Worm (Caenorhabditis elegans) whole organism, L2 larva: ENCODE measurements around the gene sym-1.

Experiments
- C34F6.9 ChIP-seq: fragments of 150-350 bp; optimal IDR thresholded peaks from 2 replicates; lab custom pipeline; 2014; ENCODE audit warnings: missing biosample characterization, missing genetic modification characterization
- F13H6.1 ChIP-seq: sonication (generic microtip); optimal IDR thresholded peaks from 2 replicates; lab custom pipeline; 2016; ENCODE audit warnings: missing genetic modification characterization, missing compliant biosample characterization
- R02D3.7 ChIP-seq: fragments of 150-350 bp; optimal IDR thresholded peaks from 2 replicates; lab custom pipeline; 2014; ENCODE audit warnings: missing biosample characterization, missing genetic modification characterization
- Y55F3AM.14 ChIP-seq: fragments of 200-800 bp; sonication (Bioruptor generic); optimal IDR thresholded peaks from 2 replicates; lab custom pipeline; 2018; ENCODE audit warnings: mild to moderate bottlenecking, missing genetic modification characterization, missing compliant biosample characterization
- ZK546.5 ChIP-seq: sonication (generic microtip); optimal IDR thresholded peaks from 2 replicates; lab custom pipeline; 2017; ENCODE audit warnings: missing biosample characterization, missing genetic modification characterization
- alr-1 ChIP-seq: fragments of 150-350 bp; optimal IDR thresholded peaks from 2 replicates; lab custom pipeline; 2014; ENCODE audit warnings: missing biosample characterization, missing genetic modification characterization
- ama-1 ChIP-seq: fragments of 150-350 bp; optimal IDR thresholded peaks from 2 replicates; lab custom pipeline; 2018; ENCODE audit warnings: inconsistent platforms
- blmp-1 ChIP-seq: sonication (generic microtip); optimal IDR thresholded peaks from 2 replicates; lab custom pipeline; 2017; ENCODE audit warnings: missing genetic modification characterization, mild to moderate bottlenecking, missing compliant biosample characterization, antibody characterized with exemption, moderate library complexity; ENCODE audit not compliant: insufficient read depth
- ceh-82 ChIP-seq: fragments of 150-350 bp; optimal IDR thresholded peaks from 2 replicates; lab custom pipeline; 2014; ENCODE audit warnings: missing biosample characterization, missing genetic modification characterization
- crh-2 ChIP-seq: sonication (generic microtip); optimal IDR thresholded peaks from 2 replicates; lab custom pipeline; 2017; ENCODE audit warnings: missing biosample characterization, missing genetic modification characterization
- dmd-4 ChIP-seq: sonication (generic microtip); optimal IDR thresholded peaks from 2 replicates; lab custom pipeline; 2017; ENCODE audit warnings: missing biosample characterization, missing genetic modification characterization
- egl-27 ChIP-seq: sonication (generic microtip); optimal IDR thresholded peaks from 3 replicates; lab custom pipeline; 2017; ENCODE audit warnings: missing biosample characterization, missing genetic modification reagents, missing genetic modification characterization
- elt-1 ChIP-seq: fragments of 150-350 bp; optimal IDR thresholded peaks from 2 replicates; lab custom pipeline; 2014; ENCODE audit warnings: missing biosample characterization, missing genetic modification characterization
- lin-11 ChIP-seq: fragments of 150-350 bp; sonication (generic microtip); optimal IDR thresholded peaks from 2 replicates; lab custom pipeline; 2014; ENCODE audit warnings: missing biosample characterization, missing genetic modification characterization, inconsistent platforms, mixed read lengths
- lin-13 ChIP-seq: fragments of 150-350 bp; optimal IDR thresholded peaks from 2 replicates; lab custom pipeline; 2014; ENCODE audit warnings: missing biosample characterization, missing genetic modification reagents, missing genetic modification characterization
- lin-39 ChIP-seq: fragments of 150-350 bp; optimal IDR thresholded peaks from 2 replicates; lab custom pipeline; 2014; ENCODE audit warnings: missing biosample characterization, missing genetic modification reagents, missing genetic modification characterization
- lsy-2 ChIP-seq, 2 experiments: fragments of 150-350 bp in 1 of 2; sonication (generic microtip) in 1 of 2; optimal IDR thresholded peaks; 2 replicates each; lab custom pipeline; 2014 to 2017; ENCODE audit warnings: missing biosample characterization in 2 of 2, missing genetic modification characterization in 2 of 2
- mab-5 ChIP-seq: fragments of 150-350 bp; optimal IDR thresholded peaks from 2 replicates; lab custom pipeline; 2014; ENCODE audit warnings: missing biosample characterization, missing genetic modification characterization
- mbf-1 ChIP-seq: sonication (generic microtip); optimal IDR thresholded peaks from 2 replicates; lab custom pipeline; 2017; ENCODE audit warnings: missing biosample characterization, missing genetic modification characterization
- mdl-1 ChIP-seq, 2 experiments: fragments of 150-350 bp in 1 of 2; sonication (generic microtip) in 1 of 2; optimal IDR thresholded peaks; 2 replicates each; lab custom pipeline; 2017; ENCODE audit warnings: missing biosample characterization in 2 of 2, missing genetic modification characterization in 2 of 2
- nhr-11 ChIP-seq: fragments of 150-350 bp; optimal IDR thresholded peaks from 2 replicates; lab custom pipeline; 2014; ENCODE audit warnings: missing biosample characterization, missing genetic modification characterization
- nhr-12 ChIP-seq: fragments of 150-350 bp; optimal IDR thresholded peaks from 2 replicates; lab custom pipeline; 2014; ENCODE audit warnings: missing biosample characterization, missing genetic modification characterization
- nhr-129 ChIP-seq: fragments of 150-350 bp; optimal IDR thresholded peaks from 2 replicates; lab custom pipeline; 2014; ENCODE audit warnings: missing biosample characterization, missing genetic modification characterization
- nhr-21 ChIP-seq: fragments of 150-350 bp; optimal IDR thresholded peaks from 2 replicates; lab custom pipeline; 2014; ENCODE audit warnings: missing biosample characterization, missing genetic modification characterization
- nhr-25 ChIP-seq: fragments of 150-350 bp; sonication (generic microtip); optimal IDR thresholded peaks from 3 replicates; lab custom pipeline; 2014; ENCODE audit warnings: missing biosample characterization, missing genetic modification characterization
- nhr-6 ChIP-seq: fragments of 150-350 bp; optimal IDR thresholded peaks from 2 replicates; lab custom pipeline; 2014; ENCODE audit warnings: missing biosample characterization, missing genetic modification characterization
- nhr-77 ChIP-seq: fragments of 150-350 bp; optimal IDR thresholded peaks from 2 replicates; lab custom pipeline; 2014; ENCODE audit warnings: missing biosample characterization, missing genetic modification characterization
- peb-1 ChIP-seq: fragments of 150-350 bp; optimal IDR thresholded peaks from 2 replicates; lab custom pipeline; 2014; ENCODE audit warnings: missing biosample characterization, missing genetic modification characterization
- sem-4 ChIP-seq: fragments of 150-350 bp; optimal IDR thresholded peaks from 2 replicates; lab custom pipeline; 2014; ENCODE audit warnings: missing biosample characterization, missing genetic modification reagents, missing genetic modification characterization
- sma-9 ChIP-seq, 2 experiments: fragments of 150-350 bp in 1 of 2; sonication (generic microtip) in 1 of 2; optimal IDR thresholded peaks; 2 replicates each; lab custom pipeline; 2014 to 2016; ENCODE audit warnings: missing genetic modification characterization in 2 of 2, mild to moderate bottlenecking in 1 of 2, missing biosample characterization in 1 of 2, missing compliant biosample characterization in 1 of 2, missing genetic modification reagents in 1 of 2, moderate library complexity in 1 of 2
- snpc-4 ChIP-seq: fragments of 150-350 bp; optimal IDR thresholded peaks from 2 replicates; lab custom pipeline; 2014; ENCODE audit warnings: missing biosample characterization, missing genetic modification characterization
- unc-55 ChIP-seq: fragments of 150-350 bp; sonication (generic microtip); optimal IDR thresholded peaks from 3 replicates; lab custom pipeline; 2014; ENCODE audit warnings: missing biosample characterization, missing genetic modification reagents, missing genetic modification characterization
- unc-62 ChIP-seq: fragments of 150-350 bp; optimal IDR thresholded peaks from 2 replicates; lab custom pipeline; 2014; ENCODE audit warnings: missing biosample characterization, missing genetic modification reagents, missing genetic modification characterization
- zag-1 ChIP-seq: fragments of 150-350 bp; optimal IDR thresholded peaks from 2 replicates; lab custom pipeline; 2014; ENCODE audit warnings: missing biosample characterization, missing genetic modification characterization
- ztf-4 ChIP-seq: fragments of 150-350 bp; optimal IDR thresholded peaks from 2 replicates; lab custom pipeline; 2014; ENCODE audit warnings: missing biosample characterization, missing genetic modification characterization

Gene sym-1

ce11 chrX:14545543-14545942 lies 35.9 kb upstream of the sym-1 start, which contains the start of gene enri-2:
enri-2 (plus strand) TSS chrX:14545843.
- TF ChIP-seq alr-1 (tag; lab: Kevin White, UChicago) (no peak), ZK546.5 (tag; lab: Kevin White, UChicago) (no peak), unc-55 (GFP tag; lab: Kevin White, UChicago) (no peak), snpc-4 (tag; lab: Kevin White, UChicago) (no peak), Y55F3AM.14 (no peak), unc-62 (no peak), lin-39 (tag; lab: Kevin White, UChicago) (no peak), nhr-77 (tag; lab: Kevin White, UChicago) (no peak)

DNA sequence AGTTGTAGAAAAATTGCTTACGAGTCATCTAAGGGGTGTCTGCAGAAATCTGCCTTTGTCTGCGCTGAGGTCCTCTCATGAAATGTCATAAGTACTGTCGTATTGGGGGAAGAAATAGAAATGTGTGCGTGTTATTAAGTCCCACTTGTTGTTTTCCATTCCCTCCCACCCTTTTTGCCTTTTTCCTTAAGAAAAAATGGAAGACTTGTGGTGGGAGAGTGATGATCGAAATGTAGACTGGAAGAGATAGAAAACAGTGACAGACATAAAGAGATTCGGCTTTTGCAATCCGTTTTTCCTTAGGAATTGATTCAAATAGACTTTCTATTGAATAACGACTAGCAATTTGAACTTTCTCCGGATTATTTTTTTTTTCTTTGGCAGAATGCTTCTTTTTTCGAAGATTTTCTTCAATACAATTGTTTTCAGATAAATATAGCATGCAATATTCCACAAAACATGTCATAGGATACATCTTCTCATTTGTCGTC lies 31.7 kb upstream of the sym-1 start, which contains the start of gene ram-5:
ram-5 (plus strand) TSS at position 441 of the 491 bp plus-strand sequence.
- TF ChIP-seq peb-1 (tag; lab: Kevin White, UChicago) (no peak), alr-1 (tag; lab: Kevin White, UChicago) (no peak), blmp-1 (no peak), ceh-82 (tag; lab: Kevin White, UChicago) (no peak), lin-13 (no peak), ama-1 (no peak), nhr-21 (tag; lab: Kevin White, UChicago) (no peak), C34F6.9 (tag; lab: Kevin White, UChicago) (no peak), R02D3.7 (tag; lab: Kevin White, UChicago) (no peak), ztf-4 (no peak), mab-5 (tag; lab: Kevin White, UChicago) (no peak)

- TF ChIP-seq peb-1 (tag; lab: Kevin White, UChicago), result no peak
- no peak for TF ChIP-seq dmd-4 (tag; lab: Kevin White, UChicago)
- TF ChIP-seq sma-9 (GFP tag; optimal IDR thresholded peaks at IDR 0.05; lab: Kevin White, UChicago), result peak; percentile 23
- no peak for TF ChIP-seq sma-9 (tag; optimal IDR thresholded peaks at IDR 0.05; lab: Kevin White, UChicago)
- TF ChIP-seq mab-5 (tag; lab: Kevin White, UChicago), result no peak
- no peak for TF ChIP-seq lsy-2 (tag; optimal IDR thresholded peaks at IDR 0.05; lab: Kevin White, UChicago)
Measured at ce11 chrX:14556403-14556802, 25.0 kb upstream of the sym-1 start.

- peak; percentile 52 for TF ChIP-seq sem-4 (tag; lab: Kevin White, UChicago)
- no peak for TF ChIP-seq peb-1 (tag; lab: Kevin White, UChicago)
- no peak for TF ChIP-seq ceh-82 (tag; lab: Kevin White, UChicago)
- no peak for TF ChIP-seq unc-62
- no peak for TF ChIP-seq egl-27 (tag; lab: Kevin White, UChicago)
- peak; percentile 66 for TF ChIP-seq F13H6.1 (tag; lab: Kevin White, UChicago)
- TF ChIP-seq lin-11 (tag; lab: Kevin White, UChicago), result no peak
- peak; percentile 13 for TF ChIP-seq Y55F3AM.14
- no peak for TF ChIP-seq mab-5 (tag; lab: Kevin White, UChicago)
- TF ChIP-seq unc-55 (GFP tag; lab: Kevin White, UChicago), result peak; percentile 28
- peak; percentile 70 for TF ChIP-seq zag-1
- TF ChIP-seq dmd-4 (tag; lab: Kevin White, UChicago), result no peak
- peak; percentile 77 for TF ChIP-seq nhr-129 (tag; lab: Kevin White, UChicago)
- peak; percentile 42 for TF ChIP-seq C34F6.9 (tag; lab: Kevin White, UChicago)
- no peak for TF ChIP-seq nhr-12 (tag; lab: Kevin White, UChicago)
- peak; percentile 20 to 44 for TF ChIP-seq lsy-2 (tag; optimal IDR thresholded peaks at IDR 0.05; lab: Kevin White, UChicago)
- TF ChIP-seq nhr-25 (tag; lab: Kevin White, UChicago), result no peak
- no peak for TF ChIP-seq crh-2 (tag; lab: Kevin White, UChicago)
- no peak for TF ChIP-seq mbf-1
- TF ChIP-seq sma-9 (GFP tag; optimal IDR thresholded peaks at IDR 0.05; lab: Kevin White, UChicago), result peak; percentile 97
- no peak for TF ChIP-seq sma-9 (tag; optimal IDR thresholded peaks at IDR 0.05; lab: Kevin White, UChicago)
- no peak for TF ChIP-seq nhr-6 (tag; lab: Kevin White, UChicago)
- no peak for TF ChIP-seq nhr-77 (tag; lab: Kevin White, UChicago)
- peak; percentile 47 for TF ChIP-seq lin-13
- no peak for TF ChIP-seq R02D3.7 (tag; lab: Kevin White, UChicago)
- TF ChIP-seq nhr-11 (tag; lab: Kevin White, UChicago), result no peak
- peak; percentile 28 to 52 for TF ChIP-seq mdl-1 (tag; optimal IDR thresholded peaks at IDR 0.05; lab: Kevin White, UChicago)
- no peak for TF ChIP-seq elt-1 (tag; lab: Kevin White, UChicago)
- peak; percentile 28 for TF ChIP-seq snpc-4 (tag; lab: Kevin White, UChicago)
- no peak for TF ChIP-seq ZK546.5 (tag; lab: Kevin White, UChicago)
Measured at ce11 chrX:14557352-14557935, 24.0 kb upstream of the sym-1 start.
